Worm (Caenorhabditis elegans) whole organism, L1 larva: Measurements from ENCODE around the gene zipt-9.

ENCODE experiments used
- ama-1 ChIP-seq: fragments of 150-350 bp; optimal IDR thresholded peaks from 2 replicates; lab custom pipeline; 2014
- ceh-63 ChIP-seq: fragments of 200-800 bp; sonication (Bioruptor generic); optimal IDR thresholded peaks from 2 replicates; lab custom pipeline; 2018; ENCODE audit warnings: mild to moderate bottlenecking, missing genetic modification characterization, missing compliant biosample characterization
- ceh-82 ChIP-seq, 3 experiments: fragments of 150-350 bp in 1 of 3; sonication (generic microtip) in 2 of 3; optimal IDR thresholded peaks; 2 replicates each; lab custom pipeline; 2014 to 2017; ENCODE audit warnings: missing biosample characterization in 3 of 3, missing genetic modification characterization in 3 of 3
- ceh-88 ChIP-seq: fragments of 200-800 bp; sonication (Bioruptor generic); IDR thresholded peaks from 2 replicates; pipeline ENCODE4 v1.3.6; 2022; ENCODE audit warnings: missing genetic modification characterization, missing compliant biosample characterization
- nhr-11 ChIP-seq: fragments of 150-350 bp; optimal IDR thresholded peaks from 2 replicates; lab custom pipeline; 2014; ENCODE audit warnings: missing biosample characterization, missing genetic modification characterization
- nhr-77 ChIP-seq: fragments of 150-350 bp; optimal IDR thresholded peaks from 2 replicates; lab custom pipeline; 2014; ENCODE audit warnings: missing biosample characterization, missing genetic modification characterization
- rnt-1 ChIP-seq: sonication (generic microtip); optimal IDR thresholded peaks from 2 replicates; lab custom pipeline; 2016; ENCODE audit warnings: mild to moderate bottlenecking, missing genetic modification characterization, moderate library complexity, missing compliant biosample characterization
- skn-1 ChIP-seq: fragments of 150-350 bp; optimal IDR thresholded peaks from 2 replicates; lab custom pipeline; 2014; ENCODE audit warnings: missing biosample characterization, missing genetic modification characterization
- sptf-1 ChIP-seq: fragments of 150-350 bp; optimal IDR thresholded peaks from 2 replicates; lab custom pipeline; 2014; ENCODE audit warnings: missing biosample characterization, missing genetic modification characterization
- unc-62 ChIP-seq: fragments of 150-350 bp; optimal IDR thresholded peaks from 2 replicates; lab custom pipeline; 2014; ENCODE audit warnings: missing biosample characterization, missing genetic modification reagents, missing genetic modification characterization

DNA sequence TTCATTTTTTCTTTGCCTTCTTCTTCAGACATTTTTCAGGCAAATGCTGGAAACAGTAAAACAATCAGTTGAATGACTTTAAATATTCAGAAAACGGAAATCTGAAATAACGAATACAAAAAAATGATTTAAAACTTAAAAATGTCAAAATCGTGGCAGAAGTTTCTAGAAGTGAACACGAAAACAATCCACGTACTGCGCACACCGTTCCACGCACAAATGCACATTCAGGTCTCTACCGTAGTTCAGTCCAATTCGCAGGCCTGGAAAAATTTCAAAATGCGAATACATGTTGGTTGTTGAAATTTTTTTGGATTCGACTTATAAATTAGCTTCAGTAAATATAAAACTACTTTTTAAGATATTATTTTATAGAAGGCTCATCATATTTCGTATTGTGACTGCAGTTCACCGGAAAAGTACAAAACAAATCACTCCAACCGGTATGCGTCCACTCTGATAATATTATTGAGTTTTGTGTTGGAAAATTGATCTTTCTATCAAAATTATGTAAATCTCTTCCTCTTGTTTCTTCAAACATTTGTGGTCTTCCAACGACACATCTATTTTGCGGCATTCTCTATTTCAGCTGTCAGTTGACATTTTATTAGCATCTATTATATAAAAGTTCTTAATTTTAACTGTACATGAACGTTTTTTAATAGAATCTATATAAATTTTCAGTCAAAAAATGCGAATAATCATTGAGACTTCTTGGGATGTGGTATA is 43.0 kb downstream of the zipt-9 start, which contains the start of the genes mip-2 and F58G11.4:
- TF ChIP-seq rnt-1 (no peak), unc-62 (GFP tag; lab: Kevin White, UChicago) (no peak), sptf-1 (tag; lab: Kevin White, UChicago) (no peak), ama-1 (lab: Kevin White, UChicago) (no peak), nhr-11 (no peak), ceh-63 (GFP tag; lab: Kevin White, UChicago) (no peak), ceh-82 (tag; optimal IDR thresholded peaks at IDR 0.05; lab: Kevin White, UChicago) (no peak), nhr-77 (tag; lab: Kevin White, UChicago) (no peak), ceh-88 (no peak), skn-1 (no peak)
